Worm (Caenorhabditis elegans) whole organism, young adult: ENCODE results near the gene rps-9.

Experiments
- F49E8.2 ChIP-seq: sonication (generic microtip); optimal IDR thresholded peaks from 3 replicates; lab custom pipeline; 2017; ENCODE audit warnings: missing genetic modification characterization, mild to moderate bottlenecking, missing compliant biosample characterization, antibody characterized with exemption, moderate library complexity; ENCODE audit not compliant: insufficient read depth
- bed-2 ChIP-seq: fragments of 200-800 bp; sonication (Bioruptor generic); IDR thresholded peaks from 2 replicates; pipeline ENCODE4 v1.3.6; 2022; ENCODE audit warnings: missing genetic modification reagents, missing genetic modification characterization, missing compliant biosample characterization
- ccch-3 ChIP-seq: fragments of 200-800 bp; sonication (Bioruptor generic); optimal IDR thresholded peaks from 2 replicates; lab custom pipeline; 2018; ENCODE audit warnings: mild to moderate bottlenecking, missing genetic modification characterization, missing compliant biosample characterization
- cebp-1 ChIP-seq, 2 experiments: fragments of 200-800 bp in 1 of 2; sonication (Bioruptor generic) in 1 of 2; sonication (generic microtip) in 1 of 2; IDR thresholded peaks in 1 of 2; optimal IDR thresholded peaks in 1 of 2; 2 replicates each; pipeline versions ENCODE4 v1.3.6 to Lab custom; 2017 to 2022; ENCODE audit warnings: missing compliant biosample characterization in 2 of 2, missing genetic modification characterization in 2 of 2, mild to moderate bottlenecking in 1 of 2, missing genetic modification reagents in 1 of 2, moderate library complexity in 1 of 2
- ceh-27 ChIP-seq: fragments of 200-800 bp; sonication (Bioruptor generic); optimal IDR thresholded peaks from 2 replicates; lab custom pipeline; 2018; ENCODE audit warnings: mild to moderate bottlenecking, missing genetic modification characterization, moderate library complexity, missing compliant biosample characterization
- dpl-1 ChIP-seq: fragments of 150-350 bp; optimal IDR thresholded peaks from 2 replicates; lab custom pipeline; 2014; ENCODE audit warnings: missing biosample characterization, missing genetic modification reagents, missing genetic modification characterization
- lin-54 ChIP-seq: fragments of 200-800 bp; sonication (Bioruptor generic); optimal IDR thresholded peaks from 2 replicates; lab custom pipeline; 2018; ENCODE audit warnings: mild to moderate bottlenecking, missing genetic modification characterization, missing compliant biosample characterization
- mel-28 ChIP-seq: sonication (generic microtip); optimal IDR thresholded peaks from 2 replicates; lab custom pipeline; 2016; ENCODE audit warnings: borderline replicate concordance, mild to moderate bottlenecking, missing genetic modification characterization, missing compliant biosample characterization
- pha-4 ChIP-seq: fragments of 150-350 bp; sonication (generic microtip); optimal IDR thresholded peaks from 2 replicates; lab custom pipeline; 2014; ENCODE audit warnings: missing biosample characterization, missing genetic modification reagents, missing genetic modification characterization
- unc-130 ChIP-seq: sonication (generic microtip); optimal IDR thresholded peaks from 2 replicates; lab custom pipeline; 2016; ENCODE audit warnings: missing genetic modification reagents, missing genetic modification characterization, missing compliant biosample characterization
- zfh-2 ChIP-seq: fragments of 200-800 bp; sonication (Bioruptor generic); conservative IDR thresholded peaks from 2 replicates; pipeline ENCODE4 v1.3.6; 2022; ENCODE audit warnings: missing genetic modification reagents, missing genetic modification characterization, missing compliant biosample characterization
- ztf-22 ChIP-seq: fragments of 200-800 bp; sonication (Bioruptor generic); optimal IDR thresholded peaks from 2 replicates; lab custom pipeline; 2018; ENCODE audit warnings: mild to moderate bottlenecking, missing genetic modification characterization, moderate library complexity, missing compliant biosample characterization
- ztf-28 ChIP-seq: fragments of 200-800 bp; sonication (Bioruptor generic); IDR thresholded peaks from 2 replicates; pipeline ENCODE4 v1.3.6; 2022; ENCODE audit warnings: missing genetic modification reagents, missing genetic modification characterization, missing compliant biosample characterization

DNA sequence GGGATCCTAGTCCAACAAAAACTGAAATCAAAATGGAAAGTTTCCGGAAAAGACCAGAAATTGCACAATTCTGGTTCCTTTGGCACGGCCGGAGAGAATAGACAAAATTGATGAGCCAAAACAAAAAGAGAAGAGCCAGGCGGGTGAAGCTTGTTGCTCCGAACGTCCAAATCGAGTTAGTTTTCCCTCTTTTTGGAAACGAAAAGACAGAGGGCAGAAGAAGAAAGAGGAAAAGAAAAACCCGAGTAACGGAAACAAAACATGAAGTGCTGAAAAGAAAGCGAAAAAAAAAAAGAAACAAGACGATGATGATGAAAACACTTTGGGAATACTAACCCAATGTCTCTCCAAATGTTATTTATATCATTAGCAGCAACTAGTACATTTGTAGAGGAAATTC lies 34.6 kb downstream of the rps-9 start:
- no peak for TF ChIP-seq ztf-22 (GFP tag; lab: Kevin White, UChicago)
- TF ChIP-seq ceh-27 (GFP tag; lab: Kevin White, UChicago), result no peak
- no peak for TF ChIP-seq dpl-1 (GFP tag; lab: Kevin White, UChicago)
- no peak for TF ChIP-seq mel-28
- no peak for TF ChIP-seq zfh-2 (GFP tag; lab: Robert Waterston, UW)
- TF ChIP-seq bed-2 (GFP tag; lab: Robert Waterston, UW), result no peak
- no peak for TF ChIP-seq F49E8.2
- no peak for TF ChIP-seq ccch-3 (GFP tag; lab: Kevin White, UChicago)
- TF ChIP-seq unc-130, result no peak
- TF ChIP-seq ztf-28 (GFP tag; lab: Robert Waterston, UW), result no peak
- TF ChIP-seq lin-54 (GFP tag; lab: Kevin White, UChicago), result no peak
- TF ChIP-seq cebp-1 (GFP tag; IDR thresholded peaks at IDR 0.05; lab: Robert Waterston, UW), result no peak
- no peak for TF ChIP-seq cebp-1 (tag; optimal IDR thresholded peaks at IDR 0.05; lab: Kevin White, UChicago)
- no peak for TF ChIP-seq pha-4
